Fruit fly (Drosophila melanogaster): ENCODE data around the gene CG42853.

CG42853 gene

dm6 chr3L:18102161-18102565 lies 19.6 kb downstream of the CG42853 start (continued):
- TF ChIP-seq CG3065 (GFP tag; optimal IDR thresholded peaks at IDR 0.05) (no peak), Blimp-1 (GFP tag; optimal IDR thresholded peaks at IDR 0.05) (peak; percentile 97), jigr1 (GFP tag; IDR thresholded peaks at IDR 0.05) (no peak), Hsf (GFP tag; optimal IDR thresholded peaks at IDR 0.05) (no peak), kah (GFP tag; optimal IDR thresholded peaks at IDR 0.05) (no peak), Sry-δ (GFP tag; optimal IDR thresholded peaks at IDR 0.05) (no peak), Lpt (GFP tag; optimal IDR thresholded peaks at IDR 0.05) (no peak), CG6791 (GFP tag; IDR thresholded peaks at IDR 0.05; ENCODE audit: partially characterized antibody) (no peak), CoRest (tag; optimal IDR thresholded peaks at IDR 0.05) (peak; percentile 59), CG11247 (GFP tag; IDR thresholded peaks at IDR 0.05) (no peak), Opbp (GFP tag; IDR thresholded peaks at IDR 0.05; ENCODE audit: partially characterized antibody) (no peak), pfk (GFP tag; optimal IDR thresholded peaks at IDR 0.05) (no peak), CG3407 (GFP tag; optimal IDR thresholded peaks at IDR 0.05) (no peak), Mad (GFP tag; optimal IDR thresholded peaks at IDR 0.05) (no peak), CG9609 (GFP tag; optimal IDR thresholded peaks at IDR 0.05) (no peak), CG12744 (GFP tag; optimal IDR thresholded peaks at IDR 0.05) (no peak), CG43689 (GFP tag; IDR thresholded peaks at IDR 0.05) (no peak), CG1603 (tag; optimal IDR thresholded peaks at IDR 0.05) (no peak), Neu2 (GFP tag; optimal IDR thresholded peaks at IDR 0.05; ENCODE audit: borderline replicate concordance) (no peak), B-H2 (GFP tag; optimal IDR thresholded peaks at IDR 0.05) (no peak), corto (GFP tag; optimal IDR thresholded peaks at IDR 0.05) (no peak), Ets97D (GFP tag; optimal IDR thresholded peaks at IDR 0.05) (no peak), CG2116 (GFP tag; optimal IDR thresholded peaks at IDR 0.05) (no peak), bigmax (GFP tag; optimal IDR thresholded peaks at IDR 0.05) (no peak), CG14014 (GFP tag; IDR thresholded peaks at IDR 0.05) (no peak), CG4820 (GFP tag; optimal IDR thresholded peaks at IDR 0.05) (no peak), Ravus (GFP tag; IDR thresholded peaks at IDR 0.05) (no peak), MESR4 (GFP tag; optimal IDR thresholded peaks at IDR 0.05) (no peak), abd-A (tag; optimal IDR thresholded peaks at IDR 0.05) (no peak), Rfx (GFP tag; IDR thresholded peaks at IDR 0.05) (no peak), CG2199 (GFP tag; IDR thresholded peaks at IDR 0.05) (no peak), CG10209 (GFP tag; optimal IDR thresholded peaks at IDR 0.05) (no peak), CG9437 (GFP tag; optimal IDR thresholded peaks at IDR 0.05) (peak; percentile 27), ranshi (GFP tag; IDR thresholded peaks at IDR 0.05) (no peak), ci (GFP tag; IDR thresholded peaks at IDR 0.05) (no peak), ase (GFP tag; IDR thresholded peaks at IDR 0.05) (no peak), Lim3 (GFP tag; IDR thresholded peaks at IDR 0.05) (no peak), Pdp1 (GFP tag; optimal IDR thresholded peaks at IDR 0.05) (no peak), zfh2 (GFP tag; optimal IDR thresholded peaks at IDR 0.05) (no peak), NfI (GFP tag; optimal IDR thresholded peaks at IDR 0.05) (no peak), CG7987 (GFP tag; optimal IDR thresholded peaks at IDR 0.05) (no peak), CG1529 (GFP tag; optimal IDR thresholded peaks at IDR 0.05) (no peak), ab (GFP tag; optimal IDR thresholded peaks at IDR 0.05) (no peak), CG1602 (GFP tag; optimal IDR thresholded peaks at IDR 0.05) (no peak), aop (GFP tag; IDR thresholded peaks at IDR 0.05) (no peak), CG15601 (tag; optimal IDR thresholded peaks at IDR 0.05) (peak; percentile 73), dati (GFP tag; IDR thresholded peaks at IDR 0.05) (no peak), CG6175 (GFP tag; IDR thresholded peaks at IDR 0.05) (no peak), bowl (GFP tag; IDR thresholded peaks at IDR 0.05) (no peak), D19A (tag; optimal IDR thresholded peaks at IDR 0.05) (peak; percentile 48), zen (tag; optimal IDR thresholded peaks at IDR 0.05) (no peak), wek (GFP tag; optimal IDR thresholded peaks at IDR 0.05) (no peak)

Data from whole organism, embryonic.